Fruit fly (Drosophila melanogaster) whole organism, embryonic: ENCODE results near the gene CG34002.

Experiments
- B-H1 ChIP-seq: fragments of 200-800 bp; sonication (Bioruptor generic); IDR thresholded peaks from 3 replicates; pipeline ENCODE4 v1.3.6; 2022; ENCODE audit warnings: missing biosample characterization, missing genetic modification characterization
- B-H2 ChIP-seq: fragments of 200-800 bp; sonication (Bioruptor generic); optimal IDR thresholded peaks from 2 replicates; lab custom pipeline; 2018; ENCODE audit warnings: missing biosample characterization, mild to moderate bottlenecking, missing genetic modification characterization
- Bteb2 ChIP-seq: fragments of 200-800 bp; sonication (Bioruptor generic); optimal IDR thresholded peaks from 2 replicates; lab custom pipeline; 2016; ENCODE audit warnings: missing biosample characterization, missing genetic modification characterization
- C15 ChIP-seq: fragments of 200-800 bp; sonication (Bioruptor generic); IDR thresholded peaks from 3 replicates; pipeline ENCODE4 v1.3.6; 2022; ENCODE audit warnings: missing biosample characterization, missing genetic modification characterization
- CG1024 ChIP-seq: fragments of 200-800 bp; sonication (Bioruptor generic); IDR thresholded peaks from 2 replicates; pipeline ENCODE4 v1.3.6; 2022; ENCODE audit warnings: missing biosample characterization, missing genetic modification characterization
- CG10462 ChIP-seq: fragments of 200-800 bp; sonication (Bioruptor generic); optimal IDR thresholded peaks from 2 replicates; lab custom pipeline; 2016; ENCODE audit warnings: missing biosample characterization, missing genetic modification characterization
- CG12236 ChIP-seq: fragments of 200-800 bp; sonication (Bioruptor generic); optimal IDR thresholded peaks from 2 replicates; lab custom pipeline; 2016; ENCODE audit warnings: missing biosample characterization, missing genetic modification characterization
- CG12391 ChIP-seq: fragments of 200-800 bp; sonication (Bioruptor generic); optimal IDR thresholded peaks from 3 replicates; lab custom pipeline; 2018; ENCODE audit warnings: missing biosample characterization, mild to moderate bottlenecking, missing genetic modification characterization, moderate library complexity
- CG15073 ChIP-seq: fragments of 200-800 bp; sonication (Bioruptor generic); optimal IDR thresholded peaks from 2 replicates; lab custom pipeline; 2016; ENCODE audit warnings: missing biosample characterization, missing genetic modification characterization
- CG17385 ChIP-seq: fragments of 200-800 bp; sonication (Bioruptor generic); optimal IDR thresholded peaks from 3 replicates; lab custom pipeline; 2018; ENCODE audit warnings: missing biosample characterization, mild to moderate bottlenecking, missing genetic modification characterization
- CG17912 ChIP-seq: fragments of 200-800 bp; sonication (Bioruptor generic); optimal IDR thresholded peaks from 2 replicates; lab custom pipeline; 2018; ENCODE audit warnings: missing biosample characterization, mild to moderate bottlenecking, missing genetic modification characterization
- CG2875 ChIP-seq: fragments of 200-800 bp; sonication (Bioruptor generic); optimal IDR thresholded peaks from 2 replicates; lab custom pipeline; 2017; ENCODE audit warnings: missing biosample characterization, mild to moderate bottlenecking, missing genetic modification characterization, missing genetic modification reagents
- CG3065 ChIP-seq: fragments of 200-800 bp; sonication (Bioruptor generic); optimal IDR thresholded peaks from 2 replicates; lab custom pipeline; 2016; ENCODE audit warnings: missing biosample characterization, missing genetic modification characterization
- CG3407 ChIP-seq: fragments of 200-800 bp; sonication (Bioruptor generic); optimal IDR thresholded peaks from 2 replicates; lab custom pipeline; 2018; ENCODE audit warnings: missing biosample characterization, mild to moderate bottlenecking, missing genetic modification characterization
- CG6254 ChIP-seq: fragments of 200-800 bp; sonication (Bioruptor generic); optimal IDR thresholded peaks from 3 replicates; lab custom pipeline; 2017; ENCODE audit warnings: mild to moderate bottlenecking, missing biosample characterization, missing genetic modification reagents, missing genetic modification characterization
- CG6791 ChIP-seq: fragments of 200-800 bp; sonication (Bioruptor generic); IDR thresholded peaks from 3 replicates; pipeline ENCODE4 v1.3.6; 2022; ENCODE audit warnings: missing biosample characterization, missing genetic modification characterization; ENCODE audit not compliant: partially characterized antibody
- CG7786 ChIP-seq: fragments of 200-800 bp; sonication (Bioruptor generic); optimal IDR thresholded peaks from 2 replicates; lab custom pipeline; 2016; ENCODE audit warnings: missing biosample characterization, missing genetic modification characterization
- CG8924 ChIP-seq: fragments of 200-800 bp; optimal IDR thresholded peaks from 3 replicates; lab custom pipeline; 2019; ENCODE audit warnings: missing biosample characterization, mild to moderate bottlenecking, missing genetic modification characterization, moderate library complexity
- CG8944 ChIP-seq: fragments of 200-800 bp; sonication (Bioruptor generic); optimal IDR thresholded peaks from 3 replicates; lab custom pipeline; 2016; ENCODE audit warnings: missing biosample characterization, missing genetic modification characterization
- CG9932 ChIP-seq: fragments of 200-800 bp; sonication (Bioruptor generic); IDR thresholded peaks from 2 replicates; pipeline ENCODE4 v1.3.6; 2022; ENCODE audit warnings: missing biosample characterization, missing genetic modification characterization
- Dek ChIP-seq: fragments of 200-800 bp; sonication (Bioruptor generic); optimal IDR thresholded peaks from 3 replicates; lab custom pipeline; 2019; ENCODE audit warnings: missing biosample characterization, mild to moderate bottlenecking, missing genetic modification characterization, moderate library complexity
- Doc3 ChIP-seq: fragments of 200-800 bp; sonication (Bioruptor generic); IDR thresholded peaks from 3 replicates; pipeline ENCODE4 v1.3.6; 2022; ENCODE audit warnings: missing biosample characterization, missing genetic modification characterization; ENCODE audit not compliant: partially characterized antibody
- Dp ChIP-seq: fragments of 200-800 bp; sonication (Bioruptor generic); optimal IDR thresholded peaks from 2 replicates; lab custom pipeline; 2018; ENCODE audit warnings: missing biosample characterization, mild to moderate bottlenecking, missing genetic modification characterization, moderate library complexity
- HLH4C ChIP-seq: fragments of 200-800 bp; sonication (Bioruptor generic); IDR thresholded peaks from 3 replicates; pipeline ENCODE4 v1.3.6; 2022; ENCODE audit warnings: missing biosample characterization, missing genetic modification characterization; ENCODE audit not compliant: partially characterized antibody
- HmgZ ChIP-seq: fragments of 200-800 bp; sonication (Bioruptor generic); optimal IDR thresholded peaks from 2 replicates; lab custom pipeline; 2018; ENCODE audit warnings: missing biosample characterization, mild to moderate bottlenecking, missing genetic modification characterization
- Meics ChIP-seq: fragments of 200-800 bp; sonication (Bioruptor generic); optimal IDR thresholded peaks from 2 replicates; lab custom pipeline; 2017; ENCODE audit warnings: missing biosample characterization, mild to moderate bottlenecking, missing genetic modification characterization
- Oli ChIP-seq: fragments of 200-800 bp; sonication (Bioruptor generic); optimal IDR thresholded peaks from 2 replicates; lab custom pipeline; 2018; ENCODE audit warnings: missing biosample characterization, mild to moderate bottlenecking, missing genetic modification characterization, moderate library complexity
- Side ChIP-seq: fragments of 200-800 bp; sonication (Bioruptor generic); optimal IDR thresholded peaks from 2 replicates; lab custom pipeline; 2016; ENCODE audit warnings: missing biosample characterization, missing genetic modification characterization
- Sry-δ ChIP-seq: fragments of 200-800 bp; sonication (Bioruptor generic); optimal IDR thresholded peaks from 2 replicates; lab custom pipeline; 2016; ENCODE audit warnings: missing biosample characterization, missing genetic modification characterization
- Stat92E ChIP-seq, 3 experiments: fragments of >200 bp in 2 of 3; fragments of 200-800 bp in 1 of 3; sonication (Bioruptor generic) in 1 of 3; optimal IDR thresholded peaks; 2 replicates each; lab custom pipeline; 2017 to 2019; ENCODE audit warnings: missing biosample characterization in 3 of 3, missing genetic modification characterization in 3 of 3, mild to moderate bottlenecking in 1 of 3, moderate library complexity in 1 of 3
- bab2 ChIP-seq: fragments of 200-800 bp; sonication (Bioruptor generic); optimal IDR thresholded peaks from 2 replicates; lab custom pipeline; 2016; ENCODE audit warnings: missing biosample characterization, missing genetic modification characterization
- br ChIP-seq: fragments of >200 bp; optimal IDR thresholded peaks from 2 replicates; lab custom pipeline; 2017
- cad ChIP-seq: fragments of >200 bp; optimal IDR thresholded peaks from 2 replicates; lab custom pipeline; 2017; ENCODE audit warnings: missing biosample characterization, missing genetic modification characterization
- ci ChIP-seq: fragments of 200-800 bp; sonication (Bioruptor generic); IDR thresholded peaks from 3 replicates; pipeline ENCODE4 v1.3.6; 2022; ENCODE audit warnings: missing biosample characterization, missing genetic modification characterization
- emc ChIP-seq: fragments of 200-800 bp; sonication (Bioruptor generic); optimal IDR thresholded peaks from 2 replicates; lab custom pipeline; 2016; ENCODE audit warnings: missing biosample characterization, missing genetic modification characterization
- en ChIP-seq: fragments of 200-800 bp; sonication (Bioruptor generic); optimal IDR thresholded peaks from 2 replicates; lab custom pipeline; 2016; ENCODE audit warnings: missing biosample characterization, missing genetic modification characterization
- ewg ChIP-seq: fragments of 200-800 bp; sonication (Bioruptor generic); optimal IDR thresholded peaks from 3 replicates; lab custom pipeline; 2017; ENCODE audit warnings: mild to moderate bottlenecking, missing biosample characterization, missing genetic modification reagents, missing genetic modification characterization
- gcm2 ChIP-seq: fragments of 200-800 bp; sonication (Bioruptor generic); optimal IDR thresholded peaks from 2 replicates; lab custom pipeline; 2016; ENCODE audit warnings: missing biosample characterization, missing genetic modification characterization
- hth ChIP-seq: fragments of >200 bp; optimal IDR thresholded peaks from 2 replicates; lab custom pipeline; 2017; ENCODE audit warnings: inconsistent platforms
- jigr1 ChIP-seq: fragments of 200-800 bp; sonication (Bioruptor generic); IDR thresholded peaks from 3 replicates; pipeline ENCODE4 v1.3.6; 2022; ENCODE audit warnings: missing biosample characterization, missing genetic modification characterization
- mam ChIP-seq: fragments of 200-800 bp; sonication (Bioruptor generic); optimal IDR thresholded peaks from 3 replicates; lab custom pipeline; 2016; ENCODE audit warnings: missing biosample characterization, missing genetic modification characterization
- org-1 ChIP-seq: fragments of 200-800 bp; sonication (Bioruptor generic); optimal IDR thresholded peaks from 2 replicates; lab custom pipeline; 2017; ENCODE audit warnings: missing biosample characterization, missing genetic modification characterization
- otp ChIP-seq: fragments of 200-800 bp; sonication (Bioruptor generic); IDR thresholded peaks from 3 replicates; pipeline ENCODE4, ENCODE4 v1.3.6; 2022; ENCODE audit warnings: missing biosample characterization, missing genetic modification characterization
- pho ChIP-seq: fragments of 200-800 bp; sonication (Bioruptor generic); optimal IDR thresholded peaks from 2 replicates; lab custom pipeline; 2016; ENCODE audit warnings: missing biosample characterization, missing genetic modification characterization
- phol ChIP-seq: fragments of 200-800 bp; sonication (Bioruptor generic); optimal IDR thresholded peaks from 3 replicates; lab custom pipeline; 2018; ENCODE audit warnings: missing biosample characterization, mild to moderate bottlenecking, missing genetic modification characterization, moderate library complexity
- pnt ChIP-seq: fragments of 200-800 bp; sonication (Bioruptor generic); optimal IDR thresholded peaks from 3 replicates; lab custom pipeline; 2016; ENCODE audit warnings: missing biosample characterization, missing genetic modification characterization
- stc ChIP-seq: fragments of 200-800 bp; sonication (Bioruptor generic); IDR thresholded peaks from 2 replicates; pipeline ENCODE4 v1.3.6; 2022; ENCODE audit warnings: missing biosample characterization, missing genetic modification characterization
- trem ChIP-seq: fragments of 200-800 bp; optimal IDR thresholded peaks from 3 replicates; lab custom pipeline; 2019; ENCODE audit warnings: missing biosample characterization, mild to moderate bottlenecking, missing genetic modification characterization, moderate library complexity
- twi ChIP-seq: fragments of 200-800 bp; optimal IDR thresholded peaks from 2 replicates; lab custom pipeline; 2019; ENCODE audit warnings: missing biosample characterization, mild to moderate bottlenecking, missing genetic modification characterization, moderate library complexity
- zfh1 ChIP-seq: fragments of 200-800 bp; sonication (Bioruptor generic); IDR thresholded peaks from 3 replicates; pipeline ENCODE4 v1.3.6; 2022; ENCODE audit warnings: missing biosample characterization, missing genetic modification characterization

The CG34002 gene

DNA sequence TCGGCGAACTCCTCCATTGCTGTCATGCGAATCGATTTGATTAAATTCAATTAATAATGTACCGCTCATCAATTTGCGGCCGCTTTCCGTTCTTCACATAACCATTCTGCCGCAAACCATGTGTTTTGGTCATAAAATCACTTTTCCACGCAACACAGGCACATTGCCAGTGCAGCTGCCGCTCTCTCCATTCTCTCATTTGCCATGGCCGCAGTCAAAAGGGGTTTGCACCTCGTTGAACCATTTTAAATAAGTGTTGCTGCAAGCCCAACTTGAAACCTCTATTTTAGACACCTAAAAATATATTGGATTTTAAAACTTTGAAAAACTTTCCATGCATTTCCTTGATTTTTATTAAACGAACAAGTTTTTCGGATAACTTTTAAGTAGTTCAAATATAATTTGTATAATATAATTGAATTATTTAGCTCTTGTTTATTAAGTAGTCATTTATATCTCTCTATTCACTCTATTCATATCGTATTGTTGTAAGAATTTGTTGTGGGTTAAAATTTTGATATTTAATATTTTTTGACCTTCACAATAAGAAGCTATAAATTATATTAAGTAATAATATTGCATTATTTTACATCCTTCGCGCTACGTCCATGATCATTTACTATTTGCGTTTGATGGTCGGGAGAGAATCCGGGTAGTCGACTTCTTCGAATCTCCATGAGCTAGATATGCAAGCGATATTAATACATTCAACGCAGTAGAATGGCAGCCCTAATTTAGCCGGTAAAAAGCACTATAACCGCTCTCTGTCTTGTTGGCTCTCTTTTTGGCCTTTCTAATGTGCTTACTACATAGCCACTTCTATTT is 1.4 kb upstream of the CG34002 start, which contains the start of gene CG5535 (continued):
- TF ChIP-seq gcm2 (GFP tag; lab: Kevin White, UChicago), result no peak
- peak; percentile 40 for TF ChIP-seq CG3407 (GFP tag; lab: Kevin White, UChicago)
- peak; percentile 64 for TF ChIP-seq Side (GFP tag; lab: Kevin White, UChicago)
- TF ChIP-seq stc, result peak; percentile 53
- TF ChIP-seq CG15073, result no peak
- peak; percentile 90 for TF ChIP-seq Meics
- peak; percentile 64 for TF ChIP-seq CG9932 (GFP tag; lab: Robert Waterston, UW)
- peak; percentile 42 for TF ChIP-seq pnt (GFP tag; lab: Kevin White, UChicago)
- TF ChIP-seq CG12236 (GFP tag; lab: Kevin White, UChicago), result no peak
- TF ChIP-seq hth, result no peak
- peak in 1 of 3 experiments; percentile 12 for TF ChIP-seq Stat92E (GFP tag; optimal IDR thresholded peaks at IDR 0.05; lab: Kevin White, UChicago)
- no peak for TF ChIP-seq CG17912 (GFP tag; lab: Kevin White, UChicago)
- peak; percentile 88 for TF ChIP-seq CG12391 (tag; lab: Kevin White, UChicago)
- TF ChIP-seq CG1024 (GFP tag; lab: Robert Waterston, UW), result peak; percentile 64; the same call in 1 of the 2 replicates
- peak; percentile 33; the same call in 2 of the 3 replicates for TF ChIP-seq B-H1 (GFP tag; lab: Robert Waterston, UW)
- peak; percentile 93 for TF ChIP-seq ci (GFP tag; lab: Robert Waterston, UW)
- TF ChIP-seq CG10462, result peak; percentile 64
- TF ChIP-seq Dp, result no peak
- TF ChIP-seq cad (GFP tag; lab: Kevin White, UChicago), result no peak
- peak; percentile 71 for TF ChIP-seq Dek
- TF ChIP-seq CG3065 (GFP tag; lab: Kevin White, UChicago), result no peak
- peak; percentile 48 for TF ChIP-seq CG2875
- TF ChIP-seq CG6254 (GFP tag; lab: Kevin White, UChicago), result peak; percentile 41
- peak; percentile 42 for TF ChIP-seq CG7786 (GFP tag; lab: Kevin White, UChicago)
- peak; percentile 2 for TF ChIP-seq Sry-δ (GFP tag; lab: Kevin White, UChicago)
- TF ChIP-seq pho (GFP tag; lab: Kevin White, UChicago), result peak; percentile 7
- TF ChIP-seq bab2 (GFP tag; lab: Kevin White, UChicago), result peak; percentile 41
- peak; percentile 15 for TF ChIP-seq Bteb2
- TF ChIP-seq otp (GFP tag; lab: Robert Waterston, UW), result peak; percentile 72
- TF ChIP-seq CG17385 (GFP tag; lab: Kevin White, UChicago), result peak; percentile 80
- no peak for TF ChIP-seq HLH4C (GFP tag; lab: Robert Waterston, UW)
- TF ChIP-seq CG8924 (tag; lab: Kevin White, UChicago), result peak; percentile 90
- peak; percentile 89 for TF ChIP-seq Oli
- peak; percentile 71 for TF ChIP-seq twi (tag; lab: Kevin White, UChicago)
- no peak for TF ChIP-seq Doc3
- no peak for TF ChIP-seq emc (GFP tag; lab: Kevin White, UChicago)
- no peak for TF ChIP-seq br (lab: Kevin White, UChicago)
- TF ChIP-seq CG8944 (GFP tag; lab: Kevin White, UChicago), result peak; percentile 47
- peak; percentile 76; the same call in 2 of the 3 replicates for TF ChIP-seq zfh1 (GFP tag; lab: Robert Waterston, UW)
- peak; percentile 52; the same call in 1 of the 3 replicates for TF ChIP-seq CG6791 (GFP tag; lab: Robert Waterston, UW)
- peak; percentile 82 for TF ChIP-seq org-1 (GFP tag; lab: Kevin White, UChicago)
- peak; percentile 9 for TF ChIP-seq trem
- TF ChIP-seq ewg (GFP tag; lab: Kevin White, UChicago), result peak; percentile 63
- TF ChIP-seq C15 (GFP tag; lab: Robert Waterston, UW), result 0 out of 3 replicates have a peak, but pooled peaks have one; percentile 6
- peak; percentile 24 for TF ChIP-seq en
- TF ChIP-seq B-H2, result peak; percentile 0
- TF ChIP-seq mam (GFP tag; lab: Kevin White, UChicago), result peak; percentile 57
- TF ChIP-seq HmgZ, result peak; percentile 44
- TF ChIP-seq phol (tag; lab: Kevin White, UChicago), result peak; percentile 84
- no peak for TF ChIP-seq jigr1 (GFP tag; lab: Robert Waterston, UW)
